Worm (Caenorhabditis elegans): ENCODE measurements around the gene gldi-3.

- TF ChIP-seq ama-1 (optimal IDR thresholded peaks at IDR 0.05) = no peak
- TF ChIP-seq scrt-1 (GFP tag; IDR thresholded peaks at IDR 0.05) = no peak
- no peak for TF ChIP-seq sea-1 (GFP tag; conservative IDR thresholded peaks at IDR 0.05)
- no peak for TF ChIP-seq aly-1 (tag; optimal IDR thresholded peaks at IDR 0.05)
- no peak for TF ChIP-seq ets-7 (tag; optimal IDR thresholded peaks at IDR 0.05)
- no peak for TF ChIP-seq tra-4 (tag; optimal IDR thresholded peaks at IDR 0.05)
- no peak for TF ChIP-seq flt-1 (GFP tag; IDR thresholded peaks at IDR 0.05)
- TF ChIP-seq pes-1 (GFP tag; IDR thresholded peaks at IDR 0.05) = no peak
- no peak for TF ChIP-seq ceh-13 (GFP tag; optimal IDR thresholded peaks at IDR 0.05)
Observed at ce11 chrII:9241610-9242009, 38.3 kb downstream of the gldi-3 start.

All from whole organism, early embryonic.